Worm (Caenorhabditis elegans) whole organism, L4/young adult: Measurements from ENCODE around the gene fbxa-96.

Experiments
- dao-5 ChIP-seq: sonication (generic microtip); optimal IDR thresholded peaks from 2 replicates; lab custom pipeline; 2016; ENCODE audit warnings: missing genotype, missing genetic modification characterization, moderate library complexity, missing compliant biosample characterization
- him-1 ChIP-seq: sonication (generic microtip); optimal IDR thresholded peaks from 2 replicates; lab custom pipeline; 2016; ENCODE audit warnings: missing genotype, missing genetic modification reagents, missing genetic modification characterization, missing compliant biosample characterization

- TF ChIP-seq him-1 (tag; lab: Kevin White, UChicago) (no peak), dao-5 (tag; lab: Kevin White, UChicago) (no peak)
Measured at ce11 chrX:15072877-15073276, 12.7 kb upstream of the fbxa-96 start.
